Fruit fly (Drosophila melanogaster) whole organism, embryonic: ENCODE results near the gene Hat1.

ENCODE experiments used
- Abd-B ChIP-seq: fragments of 200-800 bp; sonication (Bioruptor generic); optimal IDR thresholded peaks from 2 replicates; lab custom pipeline; 2018; ENCODE audit warnings: missing biosample characterization, mild to moderate bottlenecking, missing genetic modification characterization, moderate library complexity
- B-H1 ChIP-seq: fragments of 200-800 bp; sonication (Bioruptor generic); IDR thresholded peaks from 3 replicates; pipeline ENCODE4 v1.3.6; 2022; ENCODE audit warnings: missing biosample characterization, missing genetic modification characterization
- CG10274 ChIP-seq: fragments of 200-800 bp; sonication (Bioruptor generic); optimal IDR thresholded peaks from 3 replicates; lab custom pipeline; 2017; ENCODE audit warnings: missing biosample characterization, mild to moderate bottlenecking, missing genetic modification characterization
- CG10462 ChIP-seq: fragments of 200-800 bp; sonication (Bioruptor generic); optimal IDR thresholded peaks from 2 replicates; lab custom pipeline; 2016; ENCODE audit warnings: missing biosample characterization, missing genetic modification characterization
- CG10959 ChIP-seq: fragments of 200-800 bp; sonication (Bioruptor generic); IDR thresholded peaks from 2 replicates; pipeline ENCODE4 v1.3.6; 2022; ENCODE audit warnings: missing biosample characterization, missing genetic modification characterization
- CG10979 ChIP-seq: fragments of 200-800 bp; sonication (Bioruptor generic); optimal IDR thresholded peaks from 2 replicates; lab custom pipeline; 2018; ENCODE audit warnings: missing biosample characterization, mild to moderate bottlenecking, missing genetic modification characterization, moderate library complexity
- CG11696 ChIP-seq: fragments of 200-800 bp; sonication (Bioruptor generic); IDR thresholded peaks from 2 replicates; pipeline ENCODE4 v1.3.6; 2022; ENCODE audit warnings: missing biosample characterization, missing genetic modification characterization
- CG12155 ChIP-seq: fragments of 200-800 bp; sonication (Bioruptor generic); optimal IDR thresholded peaks from 3 replicates; lab custom pipeline; 2016; ENCODE audit warnings: missing biosample characterization, missing genetic modification characterization
- CG12236 ChIP-seq: fragments of 200-800 bp; sonication (Bioruptor generic); optimal IDR thresholded peaks from 2 replicates; lab custom pipeline; 2016; ENCODE audit warnings: missing biosample characterization, missing genetic modification characterization
- CG1233 ChIP-seq: fragments of 200-800 bp; sonication (Bioruptor generic); optimal IDR thresholded peaks from 4 replicates; lab custom pipeline; 2018; ENCODE audit warnings: missing biosample characterization, mild to moderate bottlenecking, missing genetic modification characterization
- CG13123 ChIP-seq: fragments of 200-800 bp; sonication (Bioruptor generic); optimal IDR thresholded peaks from 2 replicates; lab custom pipeline; 2016; ENCODE audit warnings: missing biosample characterization, missing genetic modification characterization
- CG13894 ChIP-seq: fragments of 200-800 bp; sonication (Bioruptor generic); optimal IDR thresholded peaks from 3 replicates; lab custom pipeline; 2018; ENCODE audit warnings: missing biosample characterization, mild to moderate bottlenecking, missing genetic modification characterization, moderate library complexity
- CG14860 ChIP-seq: fragments of 200-800 bp; sonication (Bioruptor generic); IDR thresholded peaks from 3 replicates; pipeline ENCODE4 v1.3.6; 2022; ENCODE audit warnings: missing biosample characterization, missing genetic modification characterization; ENCODE audit not compliant: partially characterized antibody
- CG15479 ChIP-seq: fragments of 200-800 bp; sonication (Bioruptor generic); optimal IDR thresholded peaks from 3 replicates; lab custom pipeline; 2019; ENCODE audit warnings: missing biosample characterization, mild to moderate bottlenecking, missing genetic modification characterization, moderate library complexity
- CG17912 ChIP-seq: fragments of 200-800 bp; sonication (Bioruptor generic); optimal IDR thresholded peaks from 2 replicates; lab custom pipeline; 2018; ENCODE audit warnings: missing biosample characterization, mild to moderate bottlenecking, missing genetic modification characterization
- CG2199 ChIP-seq: fragments of 200-800 bp; sonication (Bioruptor generic); IDR thresholded peaks from 3 replicates; pipeline ENCODE4 v1.3.6; 2022; ENCODE audit warnings: missing biosample characterization, missing genetic modification characterization
- CG31441 ChIP-seq: fragments of 200-800 bp; sonication (Bioruptor generic); IDR thresholded peaks from 2 replicates; pipeline ENCODE4 v1.3.6; 2022; ENCODE audit warnings: missing biosample characterization, missing genetic modification characterization
- CG33557 ChIP-seq: fragments of 200-800 bp; sonication (Bioruptor generic); optimal IDR thresholded peaks from 2 replicates; lab custom pipeline; 2019; ENCODE audit warnings: missing biosample characterization, mild to moderate bottlenecking, missing genetic modification characterization, moderate library complexity
- CG4707 ChIP-seq: fragments of 200-800 bp; sonication (Bioruptor generic); optimal IDR thresholded peaks from 2 replicates; lab custom pipeline; 2018; ENCODE audit warnings: missing biosample characterization, mild to moderate bottlenecking, missing genetic modification characterization, moderate library complexity
- CG6175 ChIP-seq: fragments of 200-800 bp; sonication (Bioruptor generic); IDR thresholded peaks from 3 replicates; pipeline ENCODE4 v1.3.6; 2022; ENCODE audit warnings: missing biosample characterization, missing genetic modification characterization
- CG6272 ChIP-seq: fragments of 200-800 bp; sonication (Bioruptor generic); IDR thresholded peaks from 2 replicates; pipeline ENCODE4 v1.3.6; 2022; ENCODE audit warnings: missing biosample characterization, missing genetic modification characterization
- CG6854 ChIP-seq: fragments of 200-800 bp; sonication (Bioruptor generic); optimal IDR thresholded peaks from 3 replicates; lab custom pipeline; 2017; ENCODE audit warnings: missing biosample characterization, mild to moderate bottlenecking, missing genetic modification characterization
- CG7928 ChIP-seq: fragments of 200-800 bp; sonication (Bioruptor generic); optimal IDR thresholded peaks from 2 replicates; lab custom pipeline; 2017; ENCODE audit warnings: missing biosample characterization, mild to moderate bottlenecking, missing genetic modification characterization
- CG9876 ChIP-seq: fragments of 200-800 bp; sonication (Bioruptor generic); optimal IDR thresholded peaks from 2 replicates; lab custom pipeline; 2016; ENCODE audit warnings: missing biosample characterization, missing genetic modification characterization
- Dip3 ChIP-seq: fragments of 200-800 bp; sonication (Bioruptor generic); optimal IDR thresholded peaks from 3 replicates; lab custom pipeline; 2016; ENCODE audit warnings: missing biosample characterization, missing genetic modification characterization
- E2f2 ChIP-seq: fragments of 200-800 bp; sonication (Bioruptor generic); IDR thresholded peaks from 2 replicates; pipeline ENCODE4 v1.3.6; 2022; ENCODE audit warnings: missing biosample characterization, missing genetic modification characterization
- HLH3B ChIP-seq: fragments of 200-800 bp; sonication (Bioruptor generic); IDR thresholded peaks from 2 replicates; pipeline ENCODE4 v1.3.6; 2022; ENCODE audit warnings: missing biosample characterization, missing genetic modification characterization
- Hand ChIP-seq: fragments of 200-800 bp; sonication (Bioruptor generic); optimal IDR thresholded peaks from 2 replicates; lab custom pipeline; 2017; ENCODE audit warnings: mild to moderate bottlenecking, missing biosample characterization, missing genetic modification reagents, missing genetic modification characterization
- Hr3 ChIP-seq: fragments of 200-800 bp; sonication (Bioruptor generic); optimal IDR thresholded peaks from 3 replicates; lab custom pipeline; 2016; ENCODE audit warnings: missing biosample characterization, missing genetic modification characterization
- Ravus ChIP-seq: fragments of 200-800 bp; sonication (Bioruptor generic); IDR thresholded peaks from 2 replicates; pipeline ENCODE4 v1.3.6; 2022; ENCODE audit warnings: missing biosample characterization, missing genetic modification characterization
- YL-1 ChIP-seq: fragments of 200-800 bp; sonication (Bioruptor generic); optimal IDR thresholded peaks from 3 replicates; lab custom pipeline; 2017; ENCODE audit warnings: missing biosample characterization, mild to moderate bottlenecking, missing genetic modification characterization
- ap ChIP-seq: fragments of 200-800 bp; sonication (Bioruptor generic); IDR thresholded peaks from 2 replicates; pipeline ENCODE4 v1.3.6; 2022; ENCODE audit warnings: missing biosample characterization, missing genetic modification characterization
- ash1 ChIP-seq: fragments of 200-800 bp; sonication (Bioruptor generic); optimal IDR thresholded peaks from 2 replicates; lab custom pipeline; 2018; ENCODE audit warnings: missing biosample characterization, mild to moderate bottlenecking, missing genetic modification characterization
- dpn ChIP-seq, 2 experiments: fragments of 200-800 bp; sonication (Bioruptor generic); optimal IDR thresholded peaks; 3 replicates each; lab custom pipeline; 2016; ENCODE audit warnings: missing biosample characterization in 2 of 2, missing genetic modification characterization in 2 of 2
- dysf ChIP-seq: fragments of 200-800 bp; sonication (Bioruptor generic); IDR thresholded peaks from 3 replicates; pipeline ENCODE4 v1.3.6; 2022; ENCODE audit warnings: missing biosample characterization, missing genetic modification characterization
- fd102C ChIP-seq: fragments of 200-800 bp; sonication (Bioruptor generic); optimal IDR thresholded peaks from 2 replicates; lab custom pipeline; 2018; ENCODE audit warnings: missing biosample characterization, mild to moderate bottlenecking, missing genetic modification characterization, moderate library complexity
- gem ChIP-seq: fragments of 200-800 bp; sonication (Bioruptor generic); optimal IDR thresholded peaks from 2 replicates; lab custom pipeline; 2019; ENCODE audit warnings: missing biosample characterization, mild to moderate bottlenecking, missing genetic modification characterization, moderate library complexity
- grau ChIP-seq: fragments of 200-800 bp; optimal IDR thresholded peaks from 3 replicates; lab custom pipeline; 2019; ENCODE audit warnings: missing biosample characterization, mild to moderate bottlenecking, missing genetic modification characterization, moderate library complexity
- hkb ChIP-seq, 2 experiments: fragments of 200-800 bp in 1 of 2; fragments of >200 bp in 1 of 2; sonication (Bioruptor generic) in 1 of 2; IDR thresholded peaks in 1 of 2; optimal IDR thresholded peaks in 1 of 2; 2 replicates each; pipeline versions ENCODE4 v1.3.6 to Lab custom; 2017 to 2022; ENCODE audit warnings: missing biosample characterization in 1 of 2, missing genetic modification characterization in 1 of 2
- lab ChIP-seq: fragments of 200-800 bp; sonication (Bioruptor generic); optimal IDR thresholded peaks from 3 replicates; lab custom pipeline; 2017; ENCODE audit warnings: missing biosample characterization, missing genetic modification characterization, mild to moderate bottlenecking, moderate library complexity, missing genetic modification reagents
- lbe ChIP-seq: fragments of 200-800 bp; sonication (Bioruptor generic); optimal IDR thresholded peaks from 2 replicates; lab custom pipeline; 2016; ENCODE audit warnings: missing biosample characterization, mild to moderate bottlenecking, missing genetic modification characterization
- pnt ChIP-seq: fragments of 200-800 bp; sonication (Bioruptor generic); optimal IDR thresholded peaks from 3 replicates; lab custom pipeline; 2016; ENCODE audit warnings: missing biosample characterization, missing genetic modification characterization
- sens ChIP-seq: fragments of 200-800 bp; sonication (Bioruptor generic); peaks from one replicate; lab custom pipeline; 2016; ENCODE audit warnings: missing biosample characterization, missing genetic modification characterization
- shn ChIP-seq: fragments of 200-800 bp; sonication (Bioruptor generic); optimal IDR thresholded peaks from 3 replicates; lab custom pipeline; 2016; ENCODE audit warnings: missing biosample characterization, missing genetic modification characterization
- stwl ChIP-seq: fragments of 200-800 bp; sonication (Bioruptor generic); optimal IDR thresholded peaks from 3 replicates; lab custom pipeline; 2018; ENCODE audit warnings: missing biosample characterization, mild to moderate bottlenecking, missing genetic modification characterization, moderate library complexity
- tgo ChIP-seq: fragments of 200-800 bp; sonication (Bioruptor generic); IDR thresholded peaks from 3 replicates; pipeline ENCODE4 v1.3.6; 2022; ENCODE audit warnings: missing biosample characterization, missing genetic modification characterization
- vnd ChIP-seq: fragments of 200-800 bp; sonication (Bioruptor generic); IDR thresholded peaks from 3 replicates; pipeline ENCODE4 v1.3.6; 2022; ENCODE audit warnings: missing biosample characterization, missing genetic modification characterization; ENCODE audit not compliant: partially characterized antibody

The Hat1 gene

dm6 chr3R:5789025-5789953 is at the start of gene Hat1, which contains the start of gene Rpn5 (continued):
- peak; percentile 23 for TF ChIP-seq CG10462 (GFP tag; lab: Kevin White, UChicago)
- TF ChIP-seq CG10979, result peak; percentile 79
- TF ChIP-seq CG12236 (GFP tag; lab: Kevin White, UChicago), result peak; percentile 69
- no peak for TF ChIP-seq CG13894
- peak; percentile 82 for TF ChIP-seq stwl
- peak; percentile 41 for TF ChIP-seq CG15479 (GFP tag; lab: Kevin White, UChicago)
- TF ChIP-seq CG7928 (GFP tag; lab: Kevin White, UChicago), result peak; percentile 45
- TF ChIP-seq pnt (GFP tag; lab: Kevin White, UChicago), result peak; percentile 88
- no peak for TF ChIP-seq hkb (optimal IDR thresholded peaks at IDR 0.05; lab: Kevin White, UChicago)
- peak; percentile 56 for TF ChIP-seq hkb (GFP tag; IDR thresholded peaks at IDR 0.05; lab: Robert Waterston, UW)
- TF ChIP-seq sens (GFP tag; lab: Kevin White, UChicago), result peak; percentile 98
- TF ChIP-seq grau, result peak; percentile 67
- peak; percentile 6; the same call in 1 of the 2 replicates for TF ChIP-seq HLH3B (GFP tag; lab: Robert Waterston, UW)
- no peak for TF ChIP-seq Hand (GFP tag; lab: Kevin White, UChicago)
- peak; percentile 83 for TF ChIP-seq lab (GFP tag; lab: Kevin White, UChicago)
- peak; percentile 73 for TF ChIP-seq CG9876
- TF ChIP-seq CG6272 (GFP tag; lab: Robert Waterston, UW), result peak; percentile 49
- peak; percentile 68 for TF ChIP-seq CG13123 (GFP tag; lab: Kevin White, UChicago)
- peak; percentile 60 for TF ChIP-seq E2f2 (GFP tag; lab: Robert Waterston, UW)
- TF ChIP-seq ash1 (GFP tag; lab: Kevin White, UChicago), result no peak
- no peak for TF ChIP-seq CG6854 (GFP tag; lab: Kevin White, UChicago)
- TF ChIP-seq Abd-B (GFP tag; lab: Kevin White, UChicago), result peak; percentile 85
- TF ChIP-seq Dip3 (GFP tag; lab: Kevin White, UChicago), result peak; percentile 90
- peak; percentile 86 for TF ChIP-seq CG12155
- no peak for TF ChIP-seq ap (GFP tag; lab: Robert Waterston, UW)
- TF ChIP-seq gem, result peak; percentile 78
- peak; percentile 79 for TF ChIP-seq lbe (GFP tag; lab: Kevin White, UChicago)
- TF ChIP-seq shn (GFP tag; lab: Kevin White, UChicago), result peak; percentile 91
- TF ChIP-seq vnd (GFP tag; lab: Robert Waterston, UW), result peak; percentile 54; the same call in 1 of the 3 replicates
- peak; percentile 81; the same call in 1 of the 2 replicates for TF ChIP-seq CG31441
- 0 out of 2 replicates have a peak, but pooled peaks have one; percentile 5 for TF ChIP-seq Ravus (GFP tag; lab: Robert Waterston, UW)
- TF ChIP-seq dysf, result peak; percentile 72; the same call in 2 of the 3 replicates
- TF ChIP-seq YL-1 (GFP tag; lab: Kevin White, UChicago), result peak; percentile 63
- TF ChIP-seq CG14860 (GFP tag; lab: Robert Waterston, UW), result peak; percentile 68; the same call in 2 of the 3 replicates
- TF ChIP-seq CG10959, result no peak
- TF ChIP-seq CG17912 (GFP tag; lab: Kevin White, UChicago), result no peak
- peak; percentile 90 for TF ChIP-seq Hr3 (GFP tag; lab: Kevin White, UChicago)
- TF ChIP-seq tgo, result peak; percentile 70
- TF ChIP-seq CG1233 (GFP tag; lab: Kevin White, UChicago), result peak; percentile 65
- TF ChIP-seq CG4707 (GFP tag; lab: Kevin White, UChicago), result no peak
- TF ChIP-seq B-H1 (GFP tag; lab: Robert Waterston, UW), result peak; percentile 56; the same call in 2 of the 3 replicates
- no peak for TF ChIP-seq CG11696 (GFP tag; lab: Robert Waterston, UW)
- peak; percentile 57 for TF ChIP-seq CG10274
- TF ChIP-seq CG2199 (GFP tag; lab: Robert Waterston, UW), result no peak
- peak; percentile 56 for TF ChIP-seq CG33557 (GFP tag; lab: Kevin White, UChicago)
- no peak for TF ChIP-seq fd102C (GFP tag; lab: Kevin White, UChicago)
- TF ChIP-seq dpn (GFP tag; optimal IDR thresholded peaks at IDR 0.05; lab: Kevin White, UChicago), result peak; percentile 89 to 94
- no peak for TF ChIP-seq CG6175 (GFP tag; lab: Robert Waterston, UW)
